Fruit fly (Drosophila melanogaster) Kc167 (cell line): ENCODE results near the gene nxf4.

Experiments
- Myc ChIP-seq: fragments of >200 bp; optimal IDR thresholded peaks from 2 replicates; lab custom pipeline; 2017; ENCODE audit warnings: missing external identifiers
- h ChIP-seq: fragments of >200 bp; optimal IDR thresholded peaks from 3 replicates; lab custom pipeline; 2018; ENCODE audit warnings: missing external identifiers
- insv ChIP-seq: fragments of >200 bp; optimal IDR thresholded peaks from 3 replicates; lab custom pipeline; 2018; ENCODE audit warnings: missing external identifiers
- psq ChIP-seq: fragments of >200 bp; optimal IDR thresholded peaks from 2 replicates; lab custom pipeline; 2017; ENCODE audit warnings: missing external identifiers
- ttk ChIP-seq: sonication (Bioruptor generic); optimal IDR thresholded peaks from 2 replicates; lab custom pipeline; 2017; ENCODE audit warnings: missing external identifiers

dm6 chr3R:7346445-7346844 is at the start of gene nxf4:
- no peak for TF ChIP-seq psq
- no peak for TF ChIP-seq insv (lab: Kevin White, UChicago)
- TF ChIP-seq h (lab: Kevin White, UChicago) = peak; percentile 70
- TF ChIP-seq ttk (lab: Kevin White, UChicago) = no peak
- no peak for TF ChIP-seq Myc (lab: Kevin White, UChicago)
